Fruit fly (Drosophila melanogaster) whole organism, embryonic: ENCODE measurements around the gene CG12253.

ENCODE experiments used
- Asciz ChIP-seq: fragments of 200-800 bp; sonication (Bioruptor generic); optimal IDR thresholded peaks from 2 replicates; lab custom pipeline; 2017; ENCODE audit warnings: missing biosample characterization, mild to moderate bottlenecking, missing genetic modification characterization, missing genetic modification reagents
- CG11723 ChIP-seq: fragments of 200-800 bp; sonication (Bioruptor generic); optimal IDR thresholded peaks from 2 replicates; lab custom pipeline; 2017; ENCODE audit warnings: missing biosample characterization, mild to moderate bottlenecking, missing genetic modification characterization
- CG12299 ChIP-seq: fragments of 200-800 bp; sonication (Bioruptor generic); optimal IDR thresholded peaks from 2 replicates; lab custom pipeline; 2018; ENCODE audit warnings: missing biosample characterization, mild to moderate bottlenecking, missing genetic modification characterization
- CG12659 ChIP-seq: fragments of 200-800 bp; sonication (Bioruptor generic); optimal IDR thresholded peaks from 3 replicates; lab custom pipeline; 2017; ENCODE audit warnings: mild to moderate bottlenecking, missing biosample characterization, missing genetic modification reagents, missing genetic modification characterization
- CG13123 ChIP-seq: fragments of 200-800 bp; sonication (Bioruptor generic); optimal IDR thresholded peaks from 2 replicates; lab custom pipeline; 2016; ENCODE audit warnings: missing biosample characterization, missing genetic modification characterization
- CG1603 ChIP-seq: fragments of 200-800 bp; sonication (Bioruptor generic); optimal IDR thresholded peaks from 2 replicates; lab custom pipeline; 2019; ENCODE audit warnings: missing biosample characterization, mild to moderate bottlenecking, missing genetic modification characterization, moderate library complexity
- CG16815 ChIP-seq: fragments of 200-800 bp; sonication (Bioruptor generic); optimal IDR thresholded peaks from 3 replicates; lab custom pipeline; 2017; ENCODE audit warnings: missing biosample characterization, mild to moderate bottlenecking, missing genetic modification characterization
- CG17829 ChIP-seq: fragments of 200-800 bp; optimal IDR thresholded peaks from 2 replicates; lab custom pipeline; 2019; ENCODE audit warnings: missing biosample characterization, mild to moderate bottlenecking, missing genetic modification characterization, moderate library complexity
- CG18599 ChIP-seq: fragments of 200-800 bp; sonication (Bioruptor generic); optimal IDR thresholded peaks from 3 replicates; lab custom pipeline; 2017; ENCODE audit warnings: missing biosample characterization, missing genetic modification characterization, mild to moderate bottlenecking, moderate library complexity, missing genetic modification reagents
- CG18619 ChIP-seq: fragments of 200-800 bp; sonication (Bioruptor generic); optimal IDR thresholded peaks from 3 replicates; lab custom pipeline; 2017; ENCODE audit warnings: missing biosample characterization, mild to moderate bottlenecking, missing genetic modification characterization
- CG31224 ChIP-seq: fragments of 200-800 bp; sonication (Bioruptor generic); IDR thresholded peaks from 2 replicates; pipeline ENCODE4 v1.3.6; 2022; ENCODE audit warnings: missing biosample characterization, missing genetic modification characterization
- CG3847 ChIP-seq: fragments of 200-800 bp; sonication (Bioruptor generic); IDR thresholded peaks from 2 replicates; pipeline ENCODE4 v1.3.6; 2022; ENCODE audit warnings: missing biosample characterization, missing genetic modification characterization
- CG4404 ChIP-seq: fragments of 200-800 bp; sonication (Bioruptor generic); IDR thresholded peaks from 2 replicates; pipeline ENCODE4 v1.3.6; 2022; ENCODE audit warnings: missing biosample characterization, missing genetic modification characterization
- CG4424 ChIP-seq: fragments of 200-800 bp; sonication (Bioruptor generic); optimal IDR thresholded peaks from 3 replicates; lab custom pipeline; 2016; ENCODE audit warnings: missing biosample characterization, missing genetic modification characterization
- CG4854 ChIP-seq: fragments of 200-800 bp; sonication (Bioruptor generic); optimal IDR thresholded peaks from 2 replicates; lab custom pipeline; 2016; ENCODE audit warnings: missing biosample characterization, missing genetic modification characterization, inconsistent platforms
- CG6175 ChIP-seq: fragments of 200-800 bp; sonication (Bioruptor generic); IDR thresholded peaks from 3 replicates; pipeline ENCODE4 v1.3.6; 2022; ENCODE audit warnings: missing biosample characterization, missing genetic modification characterization
- CG6683 ChIP-seq: fragments of 200-800 bp; sonication (Bioruptor generic); optimal IDR thresholded peaks from 2 replicates; lab custom pipeline; 2017; ENCODE audit warnings: missing biosample characterization, mild to moderate bottlenecking, missing genetic modification characterization, missing genetic modification reagents
- CG6791 ChIP-seq: fragments of 200-800 bp; sonication (Bioruptor generic); IDR thresholded peaks from 3 replicates; pipeline ENCODE4 v1.3.6; 2022; ENCODE audit warnings: missing biosample characterization, missing genetic modification characterization; ENCODE audit not compliant: partially characterized antibody
- CG6854 ChIP-seq: fragments of 200-800 bp; sonication (Bioruptor generic); optimal IDR thresholded peaks from 3 replicates; lab custom pipeline; 2017; ENCODE audit warnings: missing biosample characterization, mild to moderate bottlenecking, missing genetic modification characterization
- CG8924 ChIP-seq: fragments of 200-800 bp; optimal IDR thresholded peaks from 3 replicates; lab custom pipeline; 2019; ENCODE audit warnings: missing biosample characterization, mild to moderate bottlenecking, missing genetic modification characterization, moderate library complexity
- D ChIP-seq, 2 experiments: fragments of 200-800 bp in 1 of 2; fragments of >200 bp in 1 of 2; sonication (Bioruptor generic) in 1 of 2; optimal IDR thresholded peaks; 2 replicates in 1 of 2; 3 replicates in 1 of 2; lab custom pipeline; 2017; ENCODE audit warnings: mild to moderate bottlenecking in 1 of 2, missing biosample characterization in 1 of 2, missing genetic modification characterization in 1 of 2, missing genetic modification reagents in 1 of 2
- Dref ChIP-seq: fragments of 200-800 bp; sonication (Bioruptor generic); IDR thresholded peaks from 2 replicates; pipeline ENCODE4 v1.3.6; 2022; ENCODE audit warnings: missing biosample characterization, missing genetic modification characterization
- E2f1 ChIP-seq: fragments of 200-800 bp; sonication (Bioruptor generic); IDR thresholded peaks from 2 replicates; pipeline ENCODE4 v1.3.6; 2022; ENCODE audit warnings: missing biosample characterization, missing genetic modification characterization
- H15 ChIP-seq: fragments of 200-800 bp; sonication (Bioruptor generic); IDR thresholded peaks from 3 replicates; pipeline ENCODE4 v1.3.6; 2022; ENCODE audit warnings: missing biosample characterization, missing genetic modification characterization
- Meics ChIP-seq: fragments of 200-800 bp; sonication (Bioruptor generic); optimal IDR thresholded peaks from 2 replicates; lab custom pipeline; 2017; ENCODE audit warnings: missing biosample characterization, mild to moderate bottlenecking, missing genetic modification characterization
- Nf-YB ChIP-seq: fragments of 200-800 bp; sonication (Bioruptor generic); optimal IDR thresholded peaks from 3 replicates; lab custom pipeline; 2019; ENCODE audit warnings: missing biosample characterization, mild to moderate bottlenecking, missing genetic modification characterization, moderate library complexity
- Six4 ChIP-seq: fragments of 200-800 bp; sonication (Bioruptor generic); optimal IDR thresholded peaks from 2 replicates; lab custom pipeline; 2016; ENCODE audit warnings: missing biosample characterization, missing genetic modification characterization
- Ssrp ChIP-seq: fragments of 200-800 bp; sonication (Bioruptor generic); optimal IDR thresholded peaks from 2 replicates; lab custom pipeline; 2018; ENCODE audit warnings: missing biosample characterization, mild to moderate bottlenecking, missing genetic modification characterization, moderate library complexity
- Usf ChIP-seq: fragments of 200-800 bp; sonication (Bioruptor generic); optimal IDR thresholded peaks from 2 replicates; lab custom pipeline; 2017; ENCODE audit warnings: missing genotype, missing biosample characterization, missing genetic modification characterization
- abd-A ChIP-seq: fragments of 200-800 bp; sonication (Bioruptor generic); optimal IDR thresholded peaks from 3 replicates; lab custom pipeline; 2019; ENCODE audit warnings: missing biosample characterization, mild to moderate bottlenecking, missing genetic modification characterization, moderate library complexity
- amos ChIP-seq: fragments of 200-800 bp; sonication (Bioruptor generic); IDR thresholded peaks from 2 replicates; pipeline ENCODE4 v1.3.6; 2022; ENCODE audit warnings: missing biosample characterization, missing genetic modification characterization; ENCODE audit not compliant: partially characterized antibody
- bigmax ChIP-seq: fragments of 200-800 bp; sonication (Bioruptor generic); optimal IDR thresholded peaks from 2 replicates; lab custom pipeline; 2018; ENCODE audit warnings: missing biosample characterization, mild to moderate bottlenecking, missing genetic modification characterization
- chinmo ChIP-seq: fragments of 200-800 bp; sonication (Bioruptor generic); IDR thresholded peaks from 4 replicates; pipeline ENCODE4 v1.3.6; 2022; ENCODE audit warnings: missing biosample characterization, missing genetic modification characterization; ENCODE audit not compliant: partially characterized antibody
- crc ChIP-seq: fragments of 200-800 bp; sonication (Bioruptor generic); optimal IDR thresholded peaks from 2 replicates; lab custom pipeline; 2016; ENCODE audit warnings: missing biosample characterization, missing genetic modification characterization
- crol ChIP-seq: fragments of 200-800 bp; sonication (Bioruptor generic); IDR thresholded peaks from 2 replicates; pipeline ENCODE4 v1.3.6; 2022; ENCODE audit warnings: missing biosample characterization, missing genetic modification characterization
- crp ChIP-seq, 2 experiments: fragments of 200-800 bp; sonication (Bioruptor generic); optimal IDR thresholded peaks; 2 replicates in 1 of 2; 3 replicates in 1 of 2; lab custom pipeline; 2017; ENCODE audit warnings: missing biosample characterization in 2 of 2, missing genetic modification characterization in 2 of 2, mild to moderate bottlenecking in 1 of 2, moderate library complexity in 1 of 2
- danr ChIP-seq: fragments of 200-800 bp; sonication (Bioruptor generic); IDR thresholded peaks from 2 replicates; pipeline ENCODE4 v1.3.6; 2022; ENCODE audit warnings: missing biosample characterization, missing genetic modification characterization
- fd102C ChIP-seq: fragments of 200-800 bp; sonication (Bioruptor generic); optimal IDR thresholded peaks from 2 replicates; lab custom pipeline; 2018; ENCODE audit warnings: missing biosample characterization, mild to moderate bottlenecking, missing genetic modification characterization, moderate library complexity
- maf-S ChIP-seq: fragments of 200-800 bp; sonication (Bioruptor generic); optimal IDR thresholded peaks from 2 replicates; lab custom pipeline; 2016; ENCODE audit warnings: missing biosample characterization, missing genetic modification characterization
- org-1 ChIP-seq: fragments of 200-800 bp; sonication (Bioruptor generic); optimal IDR thresholded peaks from 2 replicates; lab custom pipeline; 2017; ENCODE audit warnings: missing biosample characterization, missing genetic modification characterization
- row ChIP-seq: fragments of 200-800 bp; sonication (Bioruptor generic); IDR thresholded peaks from 3 replicates; pipeline ENCODE4 v1.3.6; 2022; ENCODE audit warnings: missing biosample characterization, missing genetic modification characterization
- slbo ChIP-seq: fragments of 200-800 bp; sonication (Bioruptor generic); IDR thresholded peaks from 2 replicates; pipeline ENCODE4 v1.3.6; 2022; ENCODE audit warnings: missing biosample characterization, missing genetic modification characterization
- sna ChIP-seq: fragments of 200-800 bp; sonication (Bioruptor generic); IDR thresholded peaks from 2 replicates; pipeline ENCODE4 v1.3.6; 2022; ENCODE audit warnings: missing biosample characterization, missing genetic modification characterization; ENCODE audit not compliant: partially characterized antibody
- tgo ChIP-seq: fragments of 200-800 bp; sonication (Bioruptor generic); IDR thresholded peaks from 3 replicates; pipeline ENCODE4 v1.3.6; 2022; ENCODE audit warnings: missing biosample characterization, missing genetic modification characterization
- tna ChIP-seq: fragments of 200-800 bp; sonication (Bioruptor generic); IDR thresholded peaks from 2 replicates; pipeline ENCODE4 v1.3.6; 2022; ENCODE audit warnings: missing biosample characterization, missing genetic modification characterization; ENCODE audit not compliant: partially characterized antibody
- toy ChIP-seq: fragments of 200-800 bp; sonication (Bioruptor generic); IDR thresholded peaks from 2 replicates; pipeline ENCODE4 v1.3.6; 2022; ENCODE audit warnings: missing biosample characterization, missing genetic modification characterization
- trh ChIP-seq: fragments of 200-800 bp; sonication (Bioruptor generic); optimal IDR thresholded peaks from 2 replicates; lab custom pipeline; 2016; ENCODE audit warnings: missing biosample characterization, missing genetic modification characterization
- unpg ChIP-seq: fragments of 200-800 bp; sonication (Bioruptor generic); optimal IDR thresholded peaks from 3 replicates; lab custom pipeline; 2018; ENCODE audit warnings: missing biosample characterization, mild to moderate bottlenecking, missing genetic modification characterization, moderate library complexity

The CG12253 gene

dm6 chr2L:11003925-11004673 is 16.5 kb downstream of the CG12253 start, which contains the start of gene RpL9 (continued):
- TF ChIP-seq danr (GFP tag; lab: Robert Waterston, UW) (no peak), CG31224 (GFP tag; lab: Robert Waterston, UW) (peak; percentile 49; the same call in 1 of the 2 replicates), H15 (GFP tag; lab: Robert Waterston, UW) (no peak), crp (GFP tag; optimal IDR thresholded peaks at IDR 0.05; lab: Kevin White, UChicago) (peak in 1 of 2 experiments; percentile 40), CG1603 (tag; lab: Kevin White, UChicago) (peak; percentile 75), Six4 (GFP tag; lab: Kevin White, UChicago) (no peak), row (GFP tag; lab: Robert Waterston, UW) (peak; percentile 42; the same call in 2 of the 3 replicates), tgo (GFP tag; lab: Robert Waterston, UW) (peak; percentile 33; the same call in 1 of the 3 replicates), CG3847 (GFP tag; lab: Robert Waterston, UW) (no peak; the same call in 1 of the 2 replicates), abd-A (tag; lab: Kevin White, UChicago) (no peak), Usf (GFP tag; lab: Kevin White, UChicago) (peak; percentile 38), CG8924 (no peak), CG6854 (GFP tag; lab: Kevin White, UChicago) (peak; percentile 84), crc (GFP tag; lab: Kevin White, UChicago) (peak; percentile 28), CG12659 (GFP tag; lab: Kevin White, UChicago) (peak; percentile 83), fd102C (peak; percentile 33), unpg (peak; percentile 79), Asciz (GFP tag; lab: Kevin White, UChicago) (peak; percentile 78), maf-S (GFP tag; lab: Kevin White, UChicago) (peak; percentile 60), CG12299 (tag; lab: Kevin White, UChicago) (peak; percentile 78), CG4854 (GFP tag; lab: Kevin White, UChicago) (peak; percentile 6), CG4424 (GFP tag; lab: Kevin White, UChicago) (peak; percentile 54), chinmo (GFP tag; lab: Robert Waterston, UW) (no peak), CG6175 (GFP tag; lab: Robert Waterston, UW) (no peak), CG18599 (no peak), CG18619 (GFP tag; lab: Kevin White, UChicago) (peak; percentile 69), slbo (GFP tag; lab: Robert Waterston, UW) (no peak), tna (GFP tag; lab: Robert Waterston, UW) (no peak), Dref (GFP tag; lab: Robert Waterston, UW) (no peak), org-1 (peak; percentile 68), crol (GFP tag; lab: Robert Waterston, UW) (no peak), CG4404 (GFP tag; lab: Robert Waterston, UW) (no peak), CG13123 (no peak), sna (GFP tag; lab: Robert Waterston, UW) (no peak), CG6683 (GFP tag; lab: Kevin White, UChicago) (peak; percentile 43), Nf-YB (GFP tag; lab: Kevin White, UChicago) (no peak), CG16815 (GFP tag; lab: Kevin White, UChicago) (no peak), CG6791 (GFP tag; lab: Robert Waterston, UW) (no peak), amos (no peak; the same call in 1 of the 2 replicates), D (optimal IDR thresholded peaks at IDR 0.05; lab: Kevin White, UChicago) (no peak), D (GFP tag; optimal IDR thresholded peaks at IDR 0.05; lab: Kevin White, UChicago) (peak; percentile 61), E2f1 (GFP tag; lab: Robert Waterston, UW) (no peak; the same call in 1 of the 2 replicates), CG11723 (no peak), toy (no peak; the same call in 1 of the 2 replicates), bigmax (GFP tag; lab: Kevin White, UChicago) (peak; percentile 68), CG17829 (peak; percentile 58), Ssrp (tag; lab: Kevin White, UChicago) (no peak), Meics (GFP tag; lab: Kevin White, UChicago) (peak; percentile 86), trh (GFP tag; lab: Kevin White, UChicago) (peak; percentile 37)
